Fruit fly (Drosophila melanogaster) whole organism, larva: ENCODE results near the gene CG43679.

Experiments
- noc ChIP-seq: fragments of 200-800 bp; sonication (Bioruptor generic); optimal IDR thresholded peaks from 3 replicates; lab custom pipeline; 2019; ENCODE audit warnings: missing biosample characterization, mild to moderate bottlenecking, missing genetic modification characterization, moderate library complexity

CG43679 gene

dm6 chr3L:15051325-15051724, at the start of gene CG43679:
TSS of gene CG43679 (minus strand) at chr3L:15051425.
- no peak for TF ChIP-seq noc (tag; lab: Kevin White, UChicago)

dm6 chr3L:15100983-15101382, 49.8 kb upstream of the CG43679 start:
- TF ChIP-seq noc (tag; lab: Kevin White, UChicago), result no peak

dm6 chr3L:15099541-15099940, 48.3 kb upstream of the CG43679 start:
- no peak for TF ChIP-seq noc (tag; lab: Kevin White, UChicago)

DNA sequence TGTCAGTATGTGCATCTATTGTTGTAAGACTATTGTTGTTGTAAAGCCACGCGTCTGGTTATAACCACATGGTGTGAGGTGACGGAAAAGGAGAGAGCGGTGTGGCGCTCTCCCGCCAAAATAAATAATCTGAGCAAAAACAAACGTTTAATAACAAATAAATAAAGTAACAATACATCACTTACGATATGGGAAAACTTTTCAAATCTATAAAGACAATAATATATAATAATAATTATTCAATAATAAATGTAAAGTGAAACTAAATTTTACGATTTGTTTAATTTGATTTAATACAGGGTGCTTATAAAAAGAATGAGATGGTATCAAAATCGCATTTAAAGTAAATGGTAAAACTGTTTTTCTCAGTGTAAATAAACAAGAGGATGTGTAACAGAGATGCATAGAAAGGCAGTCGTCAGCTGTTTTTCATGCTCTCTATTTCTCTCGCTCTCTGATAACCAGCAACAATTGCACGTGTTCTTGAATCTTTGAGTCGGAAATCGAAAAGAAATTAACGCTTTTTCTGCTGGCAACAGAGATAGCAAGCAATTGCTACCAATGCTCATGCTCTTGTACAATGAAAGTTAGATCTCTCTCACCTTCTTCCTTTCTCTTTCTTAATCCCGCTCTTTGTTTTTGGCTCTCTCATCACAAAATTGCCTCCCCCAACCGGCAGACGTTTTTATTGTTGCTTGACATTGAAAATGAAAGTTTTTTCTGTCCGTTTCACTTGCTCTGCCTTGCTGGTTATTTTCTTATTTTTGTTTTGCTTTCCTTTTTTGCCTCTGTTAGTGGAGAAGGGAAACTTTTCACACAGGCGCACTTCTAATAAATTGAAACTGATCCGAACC, 47.7 kb upstream of the CG43679 start:
- peak; percentile 69 for TF ChIP-seq noc (tag; lab: Kevin White, UChicago)

DNA sequence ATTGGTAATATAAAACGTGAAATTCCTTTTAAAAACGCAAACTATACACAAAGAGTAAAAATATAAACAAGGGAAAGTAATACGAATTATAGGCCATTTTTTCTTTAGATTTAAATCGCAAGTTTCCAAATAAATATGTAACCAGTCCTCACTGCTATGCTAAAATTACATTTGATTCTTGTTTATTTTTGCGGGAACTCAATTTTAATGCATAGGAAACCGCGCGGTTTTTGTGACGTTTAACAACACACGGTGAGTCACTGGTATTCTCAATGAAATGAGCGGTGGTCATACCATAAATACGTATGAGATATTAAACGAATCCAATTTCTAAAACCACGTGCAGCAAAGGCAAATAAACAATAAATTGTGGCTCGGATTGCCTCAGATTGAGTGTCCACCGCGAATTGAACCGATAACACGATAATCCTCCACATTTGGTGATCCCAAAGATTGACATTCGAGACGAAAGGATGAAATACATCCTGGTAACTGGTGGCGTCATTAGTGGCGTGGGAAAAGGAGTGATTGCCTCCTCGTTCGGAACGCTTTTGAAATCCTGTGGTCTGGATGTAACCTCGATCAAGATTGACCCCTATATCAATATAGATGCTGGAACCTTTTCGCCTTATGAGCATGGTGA, 46.8 kb upstream of the CG43679 start, which contains the start of gene Ctps:
TSS of gene Ctps (plus strand) at position 37 of the 643 bp plus-strand sequence.
- TF ChIP-seq noc (tag; lab: Kevin White, UChicago), result no peak

- peak; percentile 58 for TF ChIP-seq noc (tag; lab: Kevin White, UChicago)
These were observed 43.5 kb upstream of the CG43679 start, which contains the start of the genes sstn, Plp and GlyRS for dm6 chr3L:15094589-15095288. TSS of gene sstn (minus strand) at chr3L:15094719. TSS of gene Plp (minus strand) at chr3L:15094724. TSS of gene GlyRS (plus strand) at chr3L:15095142.

DNA sequence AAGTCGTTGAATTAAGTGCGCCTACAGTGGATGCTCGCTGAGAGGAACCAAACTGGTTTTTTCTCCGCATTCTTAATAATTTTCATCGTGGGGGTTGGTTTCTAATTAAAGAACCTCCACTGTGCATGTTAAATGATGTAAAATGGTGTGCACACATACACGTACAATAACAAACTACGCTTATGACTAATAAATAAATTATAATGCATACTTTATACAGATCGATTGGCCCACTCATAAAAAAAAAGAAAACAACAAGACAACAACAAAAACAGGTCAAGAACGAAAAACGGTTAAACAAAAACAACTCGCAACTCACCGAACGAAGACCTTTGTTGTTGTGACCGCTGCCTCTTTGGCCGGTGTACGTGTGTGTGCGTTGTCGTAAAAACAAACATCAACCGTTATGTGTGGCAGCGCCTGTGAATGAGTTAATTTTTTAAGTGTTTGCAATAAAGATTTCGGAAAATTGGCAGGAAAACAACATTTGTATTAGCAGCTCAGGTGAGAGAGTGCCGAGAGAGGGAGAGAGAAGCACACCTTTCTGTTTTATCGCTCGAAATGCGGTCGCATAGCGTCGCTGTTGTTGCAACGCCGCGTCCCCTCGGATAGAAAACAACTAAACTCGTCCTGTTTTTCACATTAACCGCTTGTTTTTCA, 42.8 kb upstream of the CG43679 start:
- TF ChIP-seq noc (tag; lab: Kevin White, UChicago), result no peak

dm6 chr3L:15089887-15090679, 38.9 kb upstream of the CG43679 start:
- TF ChIP-seq noc (tag; lab: Kevin White, UChicago), result no peak

DNA sequence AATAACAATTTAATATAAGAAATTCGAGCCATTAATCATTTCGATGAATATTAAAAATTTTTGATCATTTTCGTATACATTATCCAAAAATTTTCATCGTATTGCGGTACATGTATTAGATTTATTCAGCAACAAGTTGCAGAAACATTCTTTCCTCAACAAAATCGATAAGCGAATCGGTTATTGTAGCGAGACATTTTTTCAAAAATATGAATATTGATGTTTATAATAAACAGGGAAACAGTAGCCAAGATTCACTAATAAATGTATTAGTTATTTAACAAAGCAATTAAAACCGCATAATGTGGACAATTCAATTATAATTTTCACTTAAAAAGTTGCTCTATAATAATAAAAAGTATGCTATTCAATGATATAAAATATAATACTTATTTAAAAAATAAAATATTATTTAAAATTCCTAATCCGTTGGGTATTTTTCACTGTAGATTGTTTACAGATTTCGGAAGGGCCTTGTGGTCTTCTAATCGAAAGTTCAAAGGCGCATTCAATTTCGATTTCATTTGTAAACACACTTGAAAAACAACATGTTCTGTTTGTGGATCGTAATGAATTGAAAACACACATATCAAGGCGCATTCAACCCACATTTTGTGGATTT, 38.0 kb upstream of the CG43679 start:
- no peak for TF ChIP-seq noc (tag; lab: Kevin White, UChicago)

dm6 chr3L:15088285-15088684, 37.1 kb upstream of the CG43679 start:
- no peak for TF ChIP-seq noc (tag; lab: Kevin White, UChicago)

DNA sequence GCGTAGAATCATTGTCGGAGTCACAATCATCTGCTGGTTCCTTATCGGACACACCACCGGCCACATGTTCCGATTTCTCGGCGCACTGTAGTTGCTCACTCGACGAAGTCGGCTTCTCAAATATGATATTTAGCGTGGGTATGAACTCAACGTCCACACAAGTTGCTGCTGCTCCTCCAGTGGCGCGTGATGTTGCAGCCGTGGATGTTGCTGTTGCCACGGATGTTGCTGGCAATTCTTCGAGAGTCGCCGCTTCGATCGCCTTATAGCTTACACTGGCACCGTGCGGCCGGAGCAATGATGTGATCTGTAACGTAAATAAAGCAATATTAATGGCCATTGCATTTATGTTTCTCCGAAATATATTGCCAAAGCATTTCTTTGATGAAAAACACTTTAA, 33.1 kb upstream of the CG43679 start:
- TF ChIP-seq noc (tag; lab: Kevin White, UChicago), result no peak

DNA sequence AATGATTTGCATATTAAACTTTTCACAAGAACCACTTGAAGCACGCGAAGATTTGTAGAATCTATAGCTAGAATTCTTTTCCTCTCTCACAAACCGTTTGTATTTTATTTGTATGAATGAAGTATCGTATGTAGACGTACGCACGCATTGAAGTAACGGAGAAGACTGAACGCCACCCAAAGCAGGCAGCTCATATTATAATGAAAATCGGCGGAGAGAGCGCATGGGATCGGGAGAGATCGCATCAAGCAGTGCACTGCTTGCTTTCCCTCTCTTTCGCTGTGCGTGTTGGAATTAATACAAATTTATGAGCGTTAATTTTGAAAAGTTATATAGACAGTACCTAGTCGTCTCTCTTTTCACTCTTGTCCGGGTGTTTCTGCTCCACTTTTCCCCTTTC, 28.1 kb upstream of the CG43679 start:
- TF ChIP-seq noc (tag; lab: Kevin White, UChicago), result no peak

dm6 chr3L:15078347-15078746, 27.1 kb upstream of the CG43679 start, which contains the start of gene Or71a:
TSS of gene Or71a (minus strand) at chr3L:15078447.
- TF ChIP-seq noc (tag; lab: Kevin White, UChicago), result no peak

- no peak for TF ChIP-seq noc (tag; lab: Kevin White, UChicago)
These were observed 25.2 kb upstream of the CG43679 start for dm6 chr3L:15076380-15076779.
